Worm (Caenorhabditis elegans): ENCODE measurements around the gene pqn-25.

- TF ChIP-seq ceh-83 (GFP tag; optimal IDR thresholded peaks at IDR 0.05) (no peak), ces-1 (GFP tag; optimal IDR thresholded peaks at IDR 0.05) (no peak), unc-39 (tag; optimal IDR thresholded peaks at IDR 0.05) (no peak), drap-1 (GFP tag; optimal IDR thresholded peaks at IDR 0.05) (no peak), unc-62 (GFP tag; optimal IDR thresholded peaks at IDR 0.05) (no peak), lsy-2 (tag; optimal IDR thresholded peaks at IDR 0.05) (no peak), ztf-11 (tag; optimal IDR thresholded peaks at IDR 0.05) (no peak), snpc-4 (tag; optimal IDR thresholded peaks at IDR 0.05) (no peak)
Observed at ce11 chrIII:5483738-5484315, 28.6 kb downstream of the pqn-25 start, which contains the start of the genes R02F2.7 and R02F2.4.

Measured in whole organism, mixed stage, embryonic.